Worm (Caenorhabditis elegans) whole organism, midembryonic: Measurements from ENCODE around the gene F07B10.7.

ENCODE experiments used
- flt-1 ChIP-seq: fragments of 200-800 bp; sonication (Bioruptor generic); IDR thresholded peaks from 2 replicates; pipeline ENCODE4 v1.3.6; 2022; ENCODE audit warnings: missing genetic modification characterization, missing compliant biosample characterization
- klf-2 ChIP-seq: fragments of 200-800 bp; sonication (Bioruptor generic); conservative IDR thresholded peaks from 2 replicates; pipeline ENCODE4 v1.3.6; 2022; ENCODE audit warnings: missing genetic modification reagents, missing genetic modification characterization, missing compliant biosample characterization
- med-1 ChIP-seq: sonication (generic microtip); optimal IDR thresholded peaks from 2 replicates; lab custom pipeline; 2017; ENCODE audit warnings: missing genetic modification characterization, mild to moderate bottlenecking, missing compliant biosample characterization, antibody characterized with exemption, missing genetic modification reagents; ENCODE audit not compliant: insufficient read depth
- ref-1 ChIP-seq: fragments of 200-800 bp; sonication (Bioruptor generic); conservative IDR thresholded peaks from 2 replicates; pipeline ENCODE4 v1.3.6; 2022; ENCODE audit warnings: missing genetic modification reagents, missing genetic modification characterization, missing compliant biosample characterization
- tab-1 ChIP-seq: fragments of 200-800 bp; sonication (Bioruptor generic); IDR thresholded peaks from 2 replicates; pipeline ENCODE4 v1.3.6; 2022; ENCODE audit warnings: missing genetic modification characterization, missing compliant biosample characterization
- ztf-29 ChIP-seq: fragments of 200-800 bp; sonication (Bioruptor generic); IDR thresholded peaks from 2 replicates; pipeline ENCODE4 v1.3.6; 2022; ENCODE audit warnings: missing genetic modification reagents, missing genetic modification characterization, missing compliant biosample characterization

ce11 chrV:11308346-11308745, 47.8 kb upstream of the F07B10.7 start, which contains the start of gene snf-11:
- no peak for TF ChIP-seq ztf-29 (GFP tag; lab: Robert Waterston, UW)
- TF ChIP-seq med-1 (GFP tag; lab: Kevin White, UChicago), result no peak
- no peak for TF ChIP-seq ref-1 (GFP tag; lab: Robert Waterston, UW)
- no peak for TF ChIP-seq flt-1 (GFP tag; lab: Robert Waterston, UW)
- no peak for TF ChIP-seq tab-1 (GFP tag; lab: Robert Waterston, UW)
- no peak for TF ChIP-seq klf-2 (GFP tag; lab: Robert Waterston, UW)
